Fruit fly (Drosophila melanogaster) whole organism, pupa: ENCODE data around the gene Syx8.

Source experiments
- EcR ChIP-seq: fragments of 200-800 bp; sonication (Bioruptor generic); optimal IDR thresholded peaks from 3 replicates; lab custom pipeline; 2019; ENCODE audit warnings: missing biosample characterization, missing genetic modification characterization, mild to moderate bottlenecking, moderate library complexity, missing genetic modification reagents
- Pif1A ChIP-seq: fragments of 200-800 bp; sonication (Bioruptor generic); optimal IDR thresholded peaks from 3 replicates; lab custom pipeline; 2016; ENCODE audit warnings: missing biosample characterization, missing genetic modification characterization
- Pif1B ChIP-seq: fragments of 200-800 bp; sonication (Bioruptor generic); optimal IDR thresholded peaks from 3 replicates; lab custom pipeline; 2016; ENCODE audit warnings: missing biosample characterization, missing genetic modification characterization
- fd96Ca ChIP-seq: fragments of 200-800 bp; sonication (Bioruptor generic); IDR thresholded peaks from 3 replicates; pipeline ENCODE4 v1.3.6; 2022; ENCODE audit warnings: missing biosample characterization, missing genetic modification characterization
- gl ChIP-seq: fragments of 200-800 bp; sonication (Bioruptor generic); optimal IDR thresholded peaks from 2 replicates; lab custom pipeline; 2018; ENCODE audit warnings: missing biosample characterization, mild to moderate bottlenecking, missing genetic modification characterization

dm6 chr3L:16542998-16543624, 43.7 kb downstream of the Syx8 start, which contains the start of gene CG43373:
- TF ChIP-seq Pif1B (GFP tag; lab: Kevin White, UChicago) (no peak), gl (tag; lab: Kevin White, UChicago) (no peak), fd96Ca (GFP tag; lab: Robert Waterston, UW) (0 out of 3 replicates have a peak, but pooled peaks have one; percentile 17), EcR (GFP tag; lab: Kevin White, UChicago) (no peak), Pif1A (GFP tag; lab: Kevin White, UChicago) (no peak)
